Worm (Caenorhabditis elegans): ENCODE results near the gene F41C3.11.

The F41C3.11 gene

DNA sequence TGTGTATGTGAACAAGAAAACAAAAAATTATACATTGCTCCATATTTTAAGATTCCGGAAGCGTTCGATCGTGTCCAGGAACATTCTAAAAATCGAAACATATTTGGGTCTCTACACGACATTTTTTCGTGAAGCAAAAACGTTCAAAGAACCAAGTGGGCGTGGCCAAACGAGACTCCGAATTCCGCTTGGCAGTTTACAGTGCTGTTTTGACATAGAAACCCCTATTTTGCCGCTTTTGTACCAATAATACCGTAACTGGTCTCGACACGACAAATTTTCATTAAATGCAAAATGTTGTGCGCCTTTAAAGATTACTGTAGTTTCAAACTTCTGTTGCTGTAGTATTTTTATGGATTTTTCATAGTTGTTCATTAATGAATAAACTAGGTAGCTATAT is 21.9 kb upstream of the F41C3.11 start:
- TF ChIP-seq T20F7.1 (GFP tag; optimal IDR thresholded peaks at IDR 0.05) (peak; percentile 37), spr-1 (tag; optimal IDR thresholded peaks at IDR 0.05) (peak; percentile 75), Y48G9A.11 (GFP tag; IDR thresholded peaks at IDR 0.05) (peak; percentile 76), spr-3 (GFP tag; optimal IDR thresholded peaks at IDR 0.05) (peak; percentile 15), daf-16 (GFP tag; optimal IDR thresholded peaks at IDR 0.05) (no peak), daf-16 (tag; optimal IDR thresholded peaks at IDR 0.05) (no peak)

DNA sequence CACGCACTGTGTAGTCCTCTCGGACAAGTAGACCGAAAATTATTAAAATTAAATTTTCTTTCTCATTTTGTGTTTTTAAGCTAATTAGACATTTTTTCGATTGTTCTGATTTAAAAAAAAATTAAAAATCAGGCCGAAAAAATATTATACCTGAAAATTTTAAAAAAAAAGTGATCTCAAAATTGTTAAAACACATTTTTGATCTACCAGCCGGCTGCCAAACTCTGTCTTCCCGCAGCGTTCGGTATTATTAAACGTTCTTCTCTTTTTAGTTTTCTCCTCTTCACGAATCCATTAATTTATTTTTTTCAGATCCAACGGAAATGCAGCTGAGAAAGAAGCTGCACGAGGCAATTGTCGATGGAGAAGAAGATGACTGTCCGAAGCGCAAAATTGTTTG is 19.4 kb upstream of the F41C3.11 start, which contains the start of gene C27D9.1:
Gene C27D9.1 (plus strand): TSS at position 281 of the 400 bp plus-strand sequence.
- TF ChIP-seq duxl-1 (tag; optimal IDR thresholded peaks at IDR 0.05; ENCODE audit: poor library complexity) = no peak
- peak; percentile 57 for TF ChIP-seq aha-1 (tag)

DNA sequence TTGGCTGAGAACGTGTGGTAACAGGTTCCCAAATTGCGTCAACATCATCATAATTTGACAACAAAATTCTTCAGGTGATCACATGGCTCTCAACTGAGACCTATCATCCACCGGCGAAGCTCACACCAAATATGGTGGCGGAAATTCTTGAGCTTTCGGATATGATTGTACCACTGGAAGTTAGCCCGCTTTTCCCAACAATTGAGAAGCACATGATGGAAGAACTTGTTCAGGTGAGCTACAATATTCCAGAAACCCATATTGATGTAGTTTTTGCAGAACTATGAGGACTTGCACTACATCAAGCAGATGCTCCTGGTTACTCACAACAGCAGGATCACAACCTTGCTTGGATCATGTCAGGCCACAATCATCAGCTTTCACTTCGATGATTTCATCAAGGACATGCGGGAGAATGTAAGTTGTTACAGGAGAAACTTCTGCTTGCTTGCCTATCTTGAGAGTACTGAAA is 18.5 kb upstream of the F41C3.11 start, which contains the start of gene F41C3.1:
Gene F41C3.1 (plus strand): TSS at position 51 of the 472 bp plus-strand sequence.
- TF ChIP-seq ceh-82 (tag; optimal IDR thresholded peaks at IDR 0.05) (no peak), unc-62 (GFP tag; optimal IDR thresholded peaks at IDR 0.05 in 1 of 2) (peak in 1 of 2 experiments; percentile 96), unc-62 (tag; optimal IDR thresholded peaks at IDR 0.05) (no peak), ztf-11 (tag; optimal IDR thresholded peaks at IDR 0.05) (no peak)

DNA sequence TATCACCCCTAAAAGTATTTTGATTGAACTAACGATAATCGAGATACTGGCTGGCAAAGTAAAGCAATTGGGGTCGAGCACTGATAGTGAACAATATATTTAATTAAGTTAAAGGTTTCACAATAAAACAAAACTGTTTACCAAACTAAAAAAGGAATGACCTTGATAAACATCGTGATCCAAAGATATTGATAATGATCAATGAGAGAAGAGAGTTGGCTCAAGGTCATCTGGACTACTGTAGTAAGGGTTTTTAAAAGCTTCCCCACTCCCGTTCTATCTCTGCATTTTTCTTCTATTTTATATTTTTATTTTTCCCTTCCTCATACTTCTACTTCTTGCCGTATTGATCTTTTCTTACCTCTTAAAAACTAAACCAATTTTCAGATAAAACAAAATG is 15.8 kb upstream of the F41C3.11 start, which contains the start of gene F41C3.2:
Gene F41C3.2 (plus strand): TSS at position 388 of the 400 bp plus-strand sequence.
- TF ChIP-seq lsy-2 (tag; optimal IDR thresholded peaks at IDR 0.05) = peak in 1 of 2 experiments; percentile 30
- peak; percentile 8 for TF ChIP-seq nhr-28 (tag; optimal IDR thresholded peaks at IDR 0.05)
- TF ChIP-seq duxl-1 (tag; optimal IDR thresholded peaks at IDR 0.05; ENCODE audit: poor library complexity) = no peak
- no peak for TF ChIP-seq ztf-7 (tag; optimal IDR thresholded peaks at IDR 0.05)

DNA sequence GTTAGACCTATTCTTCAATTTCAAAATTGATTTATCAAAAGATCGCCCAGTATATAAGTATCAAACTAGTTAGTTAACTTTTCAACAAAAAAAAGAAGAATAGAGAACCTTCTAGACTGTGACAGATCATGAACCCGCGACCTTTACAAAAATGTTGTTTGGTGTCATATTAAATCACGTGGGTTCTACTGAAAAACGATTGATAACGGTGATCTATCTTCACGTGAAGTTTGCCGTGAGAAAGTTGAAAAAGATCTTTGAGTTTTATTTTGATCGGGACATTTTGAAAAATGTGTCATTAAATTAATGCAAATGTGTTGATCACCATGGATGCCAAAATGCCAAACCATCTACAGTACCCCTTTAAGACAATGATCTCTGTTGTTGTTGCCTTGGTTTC is 14.6 kb upstream of the F41C3.11 start:
- TF ChIP-seq arid-1 (GFP tag; conservative IDR thresholded peaks at IDR 0.05) (no peak), mdt-29 (GFP tag; IDR thresholded peaks at IDR 0.05) (peak; percentile 64; the same call in 1 of the 2 replicates), ceh-44 (GFP tag; IDR thresholded peaks at IDR 0.05) (no peak), unc-130 (GFP tag; optimal IDR thresholded peaks at IDR 0.05) (no peak), lim-7 (GFP tag; IDR thresholded peaks at IDR 0.05) (no peak), T20F7.1 (GFP tag; optimal IDR thresholded peaks at IDR 0.05) (no peak), ceh-20 (GFP tag; IDR thresholded peaks at IDR 0.05) (0 out of 2 replicates have a peak, but pooled peaks have one; percentile 14), ama-1 (optimal IDR thresholded peaks at IDR 0.05) (no peak), ztf-7 (tag; optimal IDR thresholded peaks at IDR 0.05) (no peak), hlh-11 (tag; optimal IDR thresholded peaks at IDR 0.05) (peak; percentile 4), F44E2.7 (GFP tag; IDR thresholded peaks at IDR 0.05) (no peak), daf-19 (GFP tag; conservative IDR thresholded peaks at IDR 0.05) (no peak), lin-15B (tag; optimal IDR thresholded peaks at IDR 0.05) (no peak), hlh-30 (tag; optimal IDR thresholded peaks at IDR 0.05; ENCODE audit: insufficient read depth) (peak; percentile 66), gei-8 (GFP tag; optimal IDR thresholded peaks at IDR 0.05) (no peak)

DNA sequence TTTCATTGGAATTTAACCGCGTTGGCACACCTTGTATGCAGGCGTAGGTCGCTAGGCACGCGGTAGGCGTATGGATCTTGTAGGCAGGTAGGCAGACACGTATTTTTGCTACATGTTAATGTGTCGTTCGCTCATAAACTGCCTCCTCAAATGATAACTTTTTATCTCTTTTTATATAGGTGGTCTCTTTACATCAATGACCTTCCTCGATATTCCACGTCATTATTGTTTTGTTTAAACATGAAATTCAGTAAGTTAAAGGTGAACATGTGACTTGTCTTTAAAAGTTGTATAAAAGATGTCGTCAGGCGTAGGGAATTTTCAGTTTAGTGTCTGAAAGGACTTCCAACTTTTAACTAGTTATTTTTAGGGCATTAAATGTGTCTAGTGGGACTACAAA is 13.9 kb upstream of the F41C3.11 start:
- TF ChIP-seq hlh-30 (tag; optimal IDR thresholded peaks at IDR 0.05; ENCODE audit: insufficient read depth) = peak; percentile 26
- peak in 1 of 2 experiments; percentile 2 for TF ChIP-seq lsy-2 (tag; optimal IDR thresholded peaks at IDR 0.05)
- no peak for TF ChIP-seq nhr-10 (tag; optimal IDR thresholded peaks at IDR 0.05)
- TF ChIP-seq lin-39 (tag; optimal IDR thresholded peaks at IDR 0.05) = no peak
- no peak for TF ChIP-seq lin-1 (GFP tag; IDR thresholded peaks at IDR 0.05)
- no peak for TF ChIP-seq rbr-2 (tag; optimal IDR thresholded peaks at IDR 0.05)
- no peak for TF ChIP-seq ZK546.5 (tag; optimal IDR thresholded peaks at IDR 0.05)
- no peak for TF ChIP-seq nhr-102 (tag; optimal IDR thresholded peaks at IDR 0.05)
